Fruit fly (Drosophila melanogaster): ENCODE measurements around the gene vn.

Gene vn

DNA sequence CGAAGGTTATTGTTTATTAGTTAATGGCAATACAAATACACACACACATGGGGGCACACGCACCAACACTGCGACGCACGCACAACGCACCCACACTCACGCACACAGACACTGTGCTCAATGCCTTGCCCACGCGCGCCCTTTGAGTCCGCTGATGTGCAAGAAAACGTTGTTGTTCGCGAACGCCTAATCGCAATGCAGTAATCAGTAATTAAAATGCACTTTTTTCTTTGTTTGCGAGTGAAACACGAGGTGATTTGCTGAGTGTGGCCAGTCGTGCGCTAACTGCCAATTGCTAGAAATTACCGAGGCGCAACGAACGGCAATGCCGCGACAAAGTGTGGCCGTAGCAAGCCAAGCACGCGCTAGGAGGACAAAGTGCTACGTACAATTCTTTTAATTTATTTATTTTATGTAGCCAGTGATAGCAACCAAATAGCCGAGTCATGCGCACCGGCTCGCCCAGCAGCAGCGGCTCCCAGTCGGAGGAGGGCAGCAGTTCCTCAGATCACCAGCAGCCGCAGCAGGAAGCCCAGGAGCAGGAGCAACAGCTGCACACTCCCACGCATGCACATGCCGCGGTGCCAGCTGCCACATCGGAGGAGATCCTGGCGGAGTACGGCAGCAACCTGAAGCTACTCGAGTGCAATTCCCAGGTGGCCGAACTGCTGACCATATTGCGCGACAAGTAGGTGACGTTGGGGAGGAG, 34.7 kb downstream of the vn start, which contains the start of the genes S6k and kri:
TSS of gene S6k (minus strand) at position 299 of the 709 bp plus-strand sequence.
TSS of gene kri (plus strand) at position 341 of the 709 bp plus-strand sequence.
- no peak for TF ChIP-seq dl (GFP tag; optimal IDR thresholded peaks at IDR 0.05; ENCODE audit: insufficient read depth in 1 of 2, partially characterized antibody in 2 of 2)
- TF ChIP-seq OdsH (GFP tag; optimal IDR thresholded peaks at IDR 0.05), result no peak
- TF ChIP-seq sv (GFP tag; optimal IDR thresholded peaks at IDR 0.05), result no peak
- TF ChIP-seq Dfd (GFP tag; optimal IDR thresholded peaks at IDR 0.05), result no peak
- TF ChIP-seq HLH106 (tag; optimal IDR thresholded peaks at IDR 0.05), result no peak
- TF ChIP-seq usp (GFP tag; optimal IDR thresholded peaks at IDR 0.05), result no peak
- no peak for TF ChIP-seq Jra (GFP tag; optimal IDR thresholded peaks at IDR 0.05)
- TF ChIP-seq lola (GFP tag; optimal IDR thresholded peaks at IDR 0.05), result no peak
- TF ChIP-seq Dif (GFP tag; optimal IDR thresholded peaks at IDR 0.05; ENCODE audit: partially characterized antibody), result no peak
- peak; percentile 23 for TF ChIP-seq ey (GFP tag; optimal IDR thresholded peaks at IDR 0.05)
- TF ChIP-seq jim (GFP tag; optimal IDR thresholded peaks at IDR 0.05), result peak; percentile 28
- no peak for TF ChIP-seq Vsx2 (GFP tag; optimal IDR thresholded peaks at IDR 0.05; ENCODE audit: partially characterized antibody)
- TF ChIP-seq Mio (GFP tag; optimal IDR thresholded peaks at IDR 0.05), result no peak
- TF ChIP-seq rgr (GFP tag; optimal IDR thresholded peaks at IDR 0.05), result no peak
- no peak for TF ChIP-seq dsf (GFP tag; optimal IDR thresholded peaks at IDR 0.05; ENCODE audit: borderline replicate concordance)
- no peak for TF ChIP-seq N (GFP tag; optimal IDR thresholded peaks at IDR 0.05)
- no peak for TF ChIP-seq GATAd (GFP tag; optimal IDR thresholded peaks at IDR 0.05)
- no peak for TF ChIP-seq Rel (GFP tag; optimal IDR thresholded peaks at IDR 0.05)
- TF ChIP-seq Rel (tag; optimal IDR thresholded peaks at IDR 0.05), result peak; percentile 57
- peak in 1 of 2 experiments; percentile 15 for TF ChIP-seq foxo (GFP tag; optimal IDR thresholded peaks at IDR 0.05)
- no peak for TF ChIP-seq Hr78 (GFP tag; optimal IDR thresholded peaks at IDR 0.05)
- TF ChIP-seq fru (GFP tag; optimal IDR thresholded peaks at IDR 0.05), result peak; percentile 44
- TF ChIP-seq CG9705 (GFP tag; optimal IDR thresholded peaks at IDR 0.05), result no peak
- peak; percentile 86 for TF ChIP-seq h (GFP tag; optimal IDR thresholded peaks at IDR 0.05)
- TF ChIP-seq Myc (optimal IDR thresholded peaks at IDR 0.05), result peak; percentile 22
- no peak for TF ChIP-seq pan (optimal IDR thresholded peaks at IDR 0.05)
- TF ChIP-seq psq (GFP tag; optimal IDR thresholded peaks at IDR 0.05), result no peak
- peak; percentile 40 for TF ChIP-seq Sp1 (GFP tag; optimal IDR thresholded peaks at IDR 0.05)
- TF ChIP-seq CG32264 (GFP tag; optimal IDR thresholded peaks at IDR 0.05), result no peak
- no peak for TF ChIP-seq woc (GFP tag; optimal IDR thresholded peaks at IDR 0.05)
- no peak for TF ChIP-seq br (GFP tag; optimal IDR thresholded peaks at IDR 0.05)
- TF ChIP-seq tai (GFP tag; optimal IDR thresholded peaks at IDR 0.05), result no peak
- TF ChIP-seq Hnf4 (GFP tag; optimal IDR thresholded peaks at IDR 0.05), result peak; percentile 57
- TF ChIP-seq sage (GFP tag; optimal IDR thresholded peaks at IDR 0.05), result no peak
- TF ChIP-seq brk (GFP tag; optimal IDR thresholded peaks at IDR 0.05), result no peak
- no peak for TF ChIP-seq Abd-B (GFP tag; optimal IDR thresholded peaks at IDR 0.05)
- TF ChIP-seq dmrt93B (GFP tag; optimal IDR thresholded peaks at IDR 0.05), result no peak
- TF ChIP-seq CrebA (GFP tag; optimal IDR thresholded peaks at IDR 0.05; ENCODE audit: borderline replicate concordance), result no peak
- TF ChIP-seq Hr83 (GFP tag; optimal IDR thresholded peaks at IDR 0.05; ENCODE audit: poor library complexity, severe bottlenecking), result peak; percentile 88

dm6 chr3L:5809642-5810279, 35.7 kb downstream of the vn start:
- TF ChIP-seq OdsH (GFP tag; optimal IDR thresholded peaks at IDR 0.05) (peak; percentile 11), h (GFP tag; optimal IDR thresholded peaks at IDR 0.05) (peak; percentile 84), woc (GFP tag; optimal IDR thresholded peaks at IDR 0.05) (peak; percentile 8), Rel (GFP tag; optimal IDR thresholded peaks at IDR 0.05) (no peak), Rel (tag; optimal IDR thresholded peaks at IDR 0.05) (peak; percentile 16), foxo (GFP tag; optimal IDR thresholded peaks at IDR 0.05) (no peak), CG9705 (GFP tag; optimal IDR thresholded peaks at IDR 0.05) (no peak), rgr (GFP tag; optimal IDR thresholded peaks at IDR 0.05) (peak; percentile 15)

All from whole organism, wandering third instar larva.